Worm (Caenorhabditis elegans) whole organism, young adult: ENCODE data around the gene ZC477.3.

Source experiments
- B0035.1 ChIP-seq: sonication (generic microtip); optimal IDR thresholded peaks from 2 replicates; lab custom pipeline; 2016; ENCODE audit warnings: missing genetic modification characterization, mild to moderate bottlenecking, missing compliant biosample characterization, missing genotype, missing genetic modification reagents
- C17E4.6 ChIP-seq: fragments of 200-800 bp; sonication (Bioruptor generic); IDR thresholded peaks from 2 replicates; pipeline ENCODE4 v1.3.6; 2022; ENCODE audit warnings: missing genetic modification reagents, missing genetic modification characterization, missing compliant biosample characterization
- F39B2.1 ChIP-seq: fragments of 200-800 bp; sonication (Bioruptor generic); IDR thresholded peaks from 2 replicates; pipeline ENCODE4 v1.3.6; 2022; ENCODE audit warnings: missing genetic modification reagents, missing genetic modification characterization, missing compliant biosample characterization
- F57A8.1 ChIP-seq: fragments of 200-800 bp; sonication (Bioruptor generic); optimal IDR thresholded peaks from 2 replicates; lab custom pipeline; 2018; ENCODE audit warnings: mild to moderate bottlenecking, missing genetic modification characterization, moderate library complexity, missing compliant biosample characterization
- F57C9.4 ChIP-seq: sonication (generic microtip); optimal IDR thresholded peaks from 2 replicates; lab custom pipeline; 2017; ENCODE audit warnings: mild to moderate bottlenecking, missing genetic modification characterization, missing compliant biosample characterization
- Y67H2A.10 ChIP-seq: fragments of 200-800 bp; sonication (Bioruptor generic); conservative IDR thresholded peaks from 2 replicates; pipeline ENCODE4 v1.3.6; 2022; ENCODE audit warnings: missing genetic modification reagents, missing genetic modification characterization, missing compliant biosample characterization
- ZK185.1 ChIP-seq: sonication (generic microtip); optimal IDR thresholded peaks from 2 replicates; lab custom pipeline; 2016; ENCODE audit warnings: mild to moderate bottlenecking, missing genetic modification characterization, missing compliant biosample characterization; ENCODE audit not compliant: poor library complexity, severe bottlenecking
- ama-1 ChIP-seq, 3 experiments: fragments of 150-350 bp in 1 of 3; sonication (generic microtip) in 2 of 3; optimal IDR thresholded peaks; 2 replicates each; lab custom pipeline; 2014 to 2018; ENCODE audit warnings: missing biosample characterization in 2 of 3, missing genetic modification characterization in 2 of 3, missing genetic modification reagents in 2 of 3
- aptf-2 ChIP-seq: fragments of 200-800 bp; sonication (Bioruptor generic); conservative IDR thresholded peaks from 2 replicates; pipeline ENCODE4 v1.3.6; 2022; ENCODE audit warnings: missing genetic modification reagents, missing genetic modification characterization, missing compliant biosample characterization
- attf-5 ChIP-seq: fragments of 200-800 bp; sonication (Bioruptor generic); optimal IDR thresholded peaks from 2 replicates; lab custom pipeline; 2018; ENCODE audit warnings: mild to moderate bottlenecking, missing genetic modification characterization, missing compliant biosample characterization
- bed-1 ChIP-seq: fragments of 200-800 bp; sonication (Bioruptor generic); IDR thresholded peaks from 2 replicates; pipeline ENCODE4 v1.3.6; 2022; ENCODE audit warnings: missing genetic modification reagents, missing genetic modification characterization, missing compliant biosample characterization
- ceh-100 ChIP-seq: fragments of 200-800 bp; sonication (Bioruptor generic); IDR thresholded peaks from 2 replicates; pipeline ENCODE4 v1.3.6; 2022; ENCODE audit warnings: missing genetic modification reagents, missing genetic modification characterization, missing compliant biosample characterization
- ceh-27 ChIP-seq: fragments of 200-800 bp; sonication (Bioruptor generic); optimal IDR thresholded peaks from 2 replicates; lab custom pipeline; 2018; ENCODE audit warnings: mild to moderate bottlenecking, missing genetic modification characterization, moderate library complexity, missing compliant biosample characterization
- dpl-1 ChIP-seq: fragments of 150-350 bp; optimal IDR thresholded peaks from 2 replicates; lab custom pipeline; 2014; ENCODE audit warnings: missing biosample characterization, missing genetic modification reagents, missing genetic modification characterization
- egl-18 ChIP-seq: fragments of 200-800 bp; sonication (Bioruptor generic); IDR thresholded peaks from 2 replicates; pipeline ENCODE4 v1.3.6; 2022; ENCODE audit warnings: missing genetic modification reagents, missing genetic modification characterization, missing compliant biosample characterization
- lin-54 ChIP-seq: fragments of 200-800 bp; sonication (Bioruptor generic); optimal IDR thresholded peaks from 2 replicates; lab custom pipeline; 2018; ENCODE audit warnings: mild to moderate bottlenecking, missing genetic modification characterization, missing compliant biosample characterization
- lsl-1 ChIP-seq: fragments of 200-800 bp; sonication (Bioruptor generic); optimal IDR thresholded peaks from 2 replicates; lab custom pipeline; 2018; ENCODE audit warnings: mild to moderate bottlenecking, missing genetic modification characterization, moderate library complexity, missing compliant biosample characterization
- madf-10 ChIP-seq: sonication (generic microtip); optimal IDR thresholded peaks from 2 replicates; lab custom pipeline; 2016; ENCODE audit warnings: mild to moderate bottlenecking, missing genetic modification characterization, missing compliant biosample characterization
- madf-8 ChIP-seq: fragments of 200-800 bp; sonication (Bioruptor generic); conservative IDR thresholded peaks from 2 replicates; pipeline ENCODE4 v1.3.6; 2022; ENCODE audit warnings: missing genetic modification reagents, missing genetic modification characterization, missing compliant biosample characterization
- nfyb-1 ChIP-seq: fragments of 200-800 bp; sonication (Bioruptor generic); IDR thresholded peaks from 2 replicates; pipeline ENCODE4 v1.3.6; 2022; ENCODE audit warnings: missing genetic modification reagents, missing genetic modification characterization, missing compliant biosample characterization
- nhr-80 ChIP-seq: sonication (generic microtip); optimal IDR thresholded peaks from 2 replicates; lab custom pipeline; 2016; ENCODE audit warnings: missing genetic modification characterization, missing compliant biosample characterization
- rec-8 ChIP-seq, 2 experiments: sonication (generic microtip); optimal IDR thresholded peaks; 2 replicates each; lab custom pipeline; 2016; ENCODE audit warnings: mild to moderate bottlenecking in 2 of 2, missing genetic modification characterization in 2 of 2, missing genetic modification reagents in 2 of 2, missing genotype in 2 of 2, missing biosample characterization in 1 of 2, missing compliant biosample characterization in 1 of 2, moderate library complexity in 1 of 2
- rpc-1 ChIP-seq, 2 experiments: fragments of 150-350 bp in 1 of 2; sonication (generic microtip) in 1 of 2; optimal IDR thresholded peaks; 2 replicates each; lab custom pipeline; 2014 to 2018; ENCODE audit warnings: missing biosample characterization in 1 of 2, missing genetic modification characterization in 1 of 2, missing genetic modification reagents in 1 of 2, missing genotype in 1 of 2
- snpc-3.4 ChIP-seq: sonication (generic microtip); optimal IDR thresholded peaks from 2 replicates; lab custom pipeline; 2017; ENCODE audit warnings: missing genetic modification characterization, mild to moderate bottlenecking, missing compliant biosample characterization, antibody characterized with exemption, moderate library complexity, missing genotype, missing genetic modification reagents
- snpc-4 ChIP-seq, 5 experiments: fragments of 150-350 bp in 1 of 5; sonication (generic microtip) in 4 of 5; optimal IDR thresholded peaks; 2 replicates each; lab custom pipeline; 2014 to 2018; ENCODE audit warnings: missing genetic modification characterization in 5 of 5, missing biosample characterization in 3 of 5, antibody characterized with exemption in 2 of 5, mild to moderate bottlenecking in 2 of 5, missing compliant biosample characterization in 2 of 5, missing genotype in 2 of 5, moderate library complexity in 2 of 5, missing genetic modification reagents in 1 of 5
- sptf-2 ChIP-seq: fragments of 200-800 bp; sonication (Bioruptor generic); optimal IDR thresholded peaks from 2 replicates; lab custom pipeline; 2018; ENCODE audit warnings: mild to moderate bottlenecking, missing genetic modification characterization, missing compliant biosample characterization
- tbx-9 ChIP-seq: sonication (generic microtip); optimal IDR thresholded peaks from 2 replicates; lab custom pipeline; 2016; ENCODE audit warnings: borderline replicate concordance, missing genetic modification characterization, inconsistent platforms, missing compliant biosample characterization
- ztf-26 ChIP-seq: sonication (generic microtip); optimal IDR thresholded peaks from 2 replicates; lab custom pipeline; 2017; ENCODE audit warnings: missing genetic modification characterization, missing compliant biosample characterization

The ZC477.3 gene

ce11 chrIV:7114599-7114998, 11.3 kb downstream of the ZC477.3 start, which contains the start of gene nas-8 (continued):
- no peak for TF ChIP-seq lsl-1 (GFP tag; lab: Kevin White, UChicago)
- no peak for TF ChIP-seq sptf-2 (GFP tag; lab: Kevin White, UChicago)

- TF ChIP-seq madf-8 (GFP tag; lab: Robert Waterston, UW), result no peak
- TF ChIP-seq lsl-1 (GFP tag; lab: Kevin White, UChicago), result peak; percentile 66
- no peak for TF ChIP-seq Y67H2A.10 (GFP tag; lab: Robert Waterston, UW)
These were observed 18.2 kb downstream of the ZC477.3 start, which contains the start of the genes C34D4.10 and str-48 for ce11 chrIV:7121313-7122055. Gene C34D4.10 (minus strand): TSS chrIV:7121413. Gene str-48 (plus strand): TSS chrIV:7122005.

ce11 chrIV:7131780-7132179, 28.5 kb downstream of the ZC477.3 start, which contains the start of gene grsp-3:
Gene grsp-3 (minus strand): TSS chrIV:7131928.
- no peak for TF ChIP-seq ama-1 (optimal IDR thresholded peaks at IDR 0.05; lab: Kevin White, UChicago)
- peak in 1 of 2 experiments; percentile 20 for TF ChIP-seq ama-1 (GFP tag; optimal IDR thresholded peaks at IDR 0.05; lab: Kevin White, UChicago)
- no peak for TF ChIP-seq egl-18 (GFP tag; lab: Robert Waterston, UW)

ce11 chrIV:7133140-7133539, 29.8 kb downstream of the ZC477.3 start, which contains the start of gene cyn-12:
Gene cyn-12 (minus strand): TSS chrIV:7133217.
- TF ChIP-seq ceh-100 (GFP tag; lab: Robert Waterston, UW) (no peak), snpc-4 (GFP tag; optimal IDR thresholded peaks at IDR 0.05; lab: Kevin White, UChicago) (no peak), snpc-4 (tag; optimal IDR thresholded peaks at IDR 0.05; lab: Kevin White, UChicago) (peak in 1 of 4 experiments; percentile 3), lin-54 (GFP tag; lab: Kevin White, UChicago) (peak; percentile 23), attf-5 (GFP tag; lab: Kevin White, UChicago) (peak; percentile 16)

- no peak for TF ChIP-seq C17E4.6 (GFP tag; lab: Robert Waterston, UW)
- no peak for TF ChIP-seq B0035.1 (tag; lab: Kevin White, UChicago)
- 0 out of 2 replicates have a peak, but pooled peaks have one; percentile 15 for TF ChIP-seq nfyb-1 (GFP tag; lab: Robert Waterston, UW)
- no peak for TF ChIP-seq ceh-100 (GFP tag; lab: Robert Waterston, UW)
These were observed 30.7 kb downstream of the ZC477.3 start, which contains the start of gene mutd-1 for ce11 chrIV:7133983-7134382. Gene mutd-1 (minus strand): TSS chrIV:7134083.

ce11 chrIV:7139143-7139542, 35.9 kb downstream of the ZC477.3 start:
- no peak for TF ChIP-seq rec-8 (tag; optimal IDR thresholded peaks at IDR 0.05; lab: Kevin White, UChicago)
- TF ChIP-seq F57C9.4 (tag; lab: Kevin White, UChicago), result no peak
- no peak for TF ChIP-seq snpc-3.4 (tag; lab: Kevin White, UChicago)
- TF ChIP-seq madf-10 (tag; lab: Kevin White, UChicago), result no peak
- no peak for TF ChIP-seq lin-54 (GFP tag; lab: Kevin White, UChicago)
- TF ChIP-seq dpl-1 (GFP tag; lab: Kevin White, UChicago), result no peak
- no peak for TF ChIP-seq ztf-26
- TF ChIP-seq tbx-9 (tag; lab: Kevin White, UChicago), result no peak
- no peak for TF ChIP-seq nhr-80 (tag; lab: Kevin White, UChicago)
- TF ChIP-seq bed-1 (GFP tag; lab: Robert Waterston, UW), result no peak
- TF ChIP-seq ceh-27 (GFP tag; lab: Kevin White, UChicago), result no peak
- no peak for TF ChIP-seq aptf-2 (GFP tag; lab: Robert Waterston, UW)
- TF ChIP-seq ZK185.1, result no peak
- no peak for TF ChIP-seq F57A8.1 (GFP tag; lab: Kevin White, UChicago)
- no peak for TF ChIP-seq rpc-1 (optimal IDR thresholded peaks at IDR 0.05; lab: Kevin White, UChicago)
- TF ChIP-seq rpc-1 (tag; optimal IDR thresholded peaks at IDR 0.05; lab: Kevin White, UChicago), result no peak
- no peak for TF ChIP-seq attf-5 (GFP tag; lab: Kevin White, UChicago)
- TF ChIP-seq F39B2.1 (GFP tag; lab: Robert Waterston, UW), result no peak
